Comparison of ENCODE assay signal across 1 fruit fly cellular context in genomic region chr2L:7491902-7492301, dm6.
TF ChIP-seq lines count a peak whose summit lies in the region.

No protein-coding gene starts in this region.

TF ChIP-seq in whole organism, embryonic, 481 proteins besides CTCF, POLR2A, EP300 and RAD21 (continued from another document and continues in another):
- peak; percentile 56 for TF ChIP-seq CG17328 (GFP tag; IDR thresholded peaks at IDR 0.05; lab: Robert Waterston, UW)
- peak; percentile 41 for TF ChIP-seq oc (tag; optimal IDR thresholded peaks at IDR 0.05; lab: Kevin White, UChicago)
- peak; percentile 69 for TF ChIP-seq Ptx1 (GFP tag; IDR thresholded peaks at IDR 0.05; lab: Robert Waterston, UW)
- peak; percentile 71 for TF ChIP-seq Atf6 (GFP tag; IDR thresholded peaks at IDR 0.05; lab: Robert Waterston, UW)
- no peak for TF ChIP-seq caup (GFP tag; optimal IDR thresholded peaks at IDR 0.05; lab: Kevin White, UChicago; ENCODE audit: severe bottlenecking)
- TF ChIP-seq CG4707 (GFP tag; optimal IDR thresholded peaks at IDR 0.05; lab: Kevin White, UChicago): no peak
- TF ChIP-seq CG10959 (GFP tag; IDR thresholded peaks at IDR 0.05; lab: Robert Waterston, UW): no peak
- peak; percentile 17 for TF ChIP-seq Max (GFP tag; optimal IDR thresholded peaks at IDR 0.05; lab: Kevin White, UChicago)
- peak; percentile 9 for TF ChIP-seq CG1233 (GFP tag; optimal IDR thresholded peaks at IDR 0.05; lab: Kevin White, UChicago)
- peak; percentile 43 for TF ChIP-seq H2.0 (GFP tag; IDR thresholded peaks at IDR 0.05; lab: Robert Waterston, UW)
- no peak for TF ChIP-seq mirr (GFP tag; optimal IDR thresholded peaks at IDR 0.05; lab: Kevin White, UChicago)
- TF ChIP-seq fd102C (GFP tag; optimal IDR thresholded peaks at IDR 0.05; lab: Kevin White, UChicago): no peak
- TF ChIP-seq CG14710 (tag; optimal IDR thresholded peaks at IDR 0.05; lab: Kevin White, UChicago): peak; percentile 24
- TF ChIP-seq zf30C (GFP tag; optimal IDR thresholded peaks at IDR 0.05; lab: Kevin White, UChicago): no peak
- TF ChIP-seq Hey (tag; optimal IDR thresholded peaks at IDR 0.05; lab: Kevin White, UChicago): no peak
- peak; percentile 76 for TF ChIP-seq row (GFP tag; IDR thresholded peaks at IDR 0.05; lab: Robert Waterston, UW)
- TF ChIP-seq lmd (GFP tag; IDR thresholded peaks at IDR 0.05; lab: Robert Waterston, UW): peak; percentile 71
- no peak for TF ChIP-seq NK7.1 (GFP tag; optimal IDR thresholded peaks at IDR 0.05; lab: Kevin White, UChicago)
- TF ChIP-seq Atf-2 (GFP tag; optimal IDR thresholded peaks at IDR 0.05; lab: Kevin White, UChicago): no peak
- peak; percentile 69 for TF ChIP-seq vvl (GFP tag; IDR thresholded peaks at IDR 0.05; lab: Robert Waterston, UW)
- TF ChIP-seq CG10147 (GFP tag; optimal IDR thresholded peaks at IDR 0.05; lab: Kevin White, UChicago): no peak
- no peak for TF ChIP-seq Optix (GFP tag; IDR thresholded peaks at IDR 0.05; lab: Robert Waterston, UW)
- no peak for TF ChIP-seq Camta (GFP tag; optimal IDR thresholded peaks at IDR 0.05; lab: Kevin White, UChicago)
- peak in 1 of 2 experiments; percentile 65 for TF ChIP-seq bsh (GFP tag; optimal IDR thresholded peaks at IDR 0.05; lab: Kevin White, UChicago)
- TF ChIP-seq phol (tag; optimal IDR thresholded peaks at IDR 0.05; lab: Kevin White, UChicago): peak; percentile 71
- 0 out of 3 replicates have a peak, but pooled peaks have one; percentile 29 for TF ChIP-seq ci (GFP tag; IDR thresholded peaks at IDR 0.05; lab: Robert Waterston, UW)
- peak; percentile 49 for TF ChIP-seq CoRest (tag; optimal IDR thresholded peaks at IDR 0.05; lab: Kevin White, UChicago)
- TF ChIP-seq Doc3 (GFP tag; IDR thresholded peaks at IDR 0.05; lab: Robert Waterston, UW; ENCODE audit: partially characterized antibody): no peak
- peak; percentile 10 for TF ChIP-seq CG1529 (GFP tag; optimal IDR thresholded peaks at IDR 0.05; lab: Kevin White, UChicago)
- peak; percentile 47 for TF ChIP-seq az2 (GFP tag; optimal IDR thresholded peaks at IDR 0.05; lab: Kevin White, UChicago)
- TF ChIP-seq CG9727 (GFP tag; optimal IDR thresholded peaks at IDR 0.05; lab: Kevin White, UChicago): peak; percentile 33
- TF ChIP-seq CG18011 (GFP tag; optimal IDR thresholded peaks at IDR 0.05; lab: Kevin White, UChicago): no peak
- TF ChIP-seq CG1602 (GFP tag; optimal IDR thresholded peaks at IDR 0.05; lab: Kevin White, UChicago): peak; percentile 0
- no peak for TF ChIP-seq CG12236 (GFP tag; optimal IDR thresholded peaks at IDR 0.05; lab: Kevin White, UChicago)
- TF ChIP-seq CHES-1-like (GFP tag; optimal IDR thresholded peaks at IDR 0.05; lab: Kevin White, UChicago): no peak
- peak; percentile 37 for TF ChIP-seq Hr3 (GFP tag; optimal IDR thresholded peaks at IDR 0.05; lab: Kevin White, UChicago)
- TF ChIP-seq CG17361 (GFP tag; IDR thresholded peaks at IDR 0.05; lab: Robert Waterston, UW): peak; percentile 45; the same call in 2 of the 3 replicates
- no peak for TF ChIP-seq tna (GFP tag; IDR thresholded peaks at IDR 0.05; lab: Robert Waterston, UW; ENCODE audit: partially characterized antibody)
- no peak for TF ChIP-seq CG2875 (GFP tag; optimal IDR thresholded peaks at IDR 0.05; lab: Kevin White, UChicago)
- peak; percentile 35 for TF ChIP-seq CG6254 (GFP tag; optimal IDR thresholded peaks at IDR 0.05; lab: Kevin White, UChicago)
- TF ChIP-seq E2f1 (GFP tag; IDR thresholded peaks at IDR 0.05; lab: Robert Waterston, UW): peak; percentile 72
- TF ChIP-seq tx (GFP tag; optimal IDR thresholded peaks at IDR 0.05; lab: Kevin White, UChicago): no peak
- TF ChIP-seq Fer3 (tag; optimal IDR thresholded peaks at IDR 0.05; lab: Kevin White, UChicago): peak; percentile 65
- no peak for TF ChIP-seq vfl (GFP tag; optimal IDR thresholded peaks at IDR 0.05; lab: Kevin White, UChicago)
- TF ChIP-seq Neu2 (GFP tag; optimal IDR thresholded peaks at IDR 0.05; lab: Kevin White, UChicago; ENCODE audit: borderline replicate concordance): no peak
- no peak for TF ChIP-seq CG8359 (GFP tag; optimal IDR thresholded peaks at IDR 0.05; lab: Kevin White, UChicago; ENCODE audit: borderline replicate concordance)
- TF ChIP-seq gro (GFP tag; optimal IDR thresholded peaks at IDR 0.05; lab: Kevin White, UChicago): no peak
- 0 out of 2 replicates have a peak, but pooled peaks have one; percentile 26 for TF ChIP-seq ap (GFP tag; IDR thresholded peaks at IDR 0.05; lab: Robert Waterston, UW)
- peak; percentile 18 for TF ChIP-seq odd (GFP tag; optimal IDR thresholded peaks at IDR 0.05; lab: Kevin White, UChicago)
- TF ChIP-seq Sry-δ (GFP tag; optimal IDR thresholded peaks at IDR 0.05; lab: Kevin White, UChicago): no peak
- no peak for TF ChIP-seq CG17802 (tag; optimal IDR thresholded peaks at IDR 0.05; lab: Kevin White, UChicago)
- peak; percentile 36; the same call in 1 of the 2 replicates for TF ChIP-seq ssp (GFP tag; IDR thresholded peaks at IDR 0.05; lab: Robert Waterston, UW)
- no peak for TF ChIP-seq CG6175 (GFP tag; IDR thresholded peaks at IDR 0.05; lab: Robert Waterston, UW)
- no peak for TF ChIP-seq CG18476 (GFP tag; optimal IDR thresholded peaks at IDR 0.05; lab: Kevin White, UChicago)
- TF ChIP-seq Ets97D (GFP tag; optimal IDR thresholded peaks at IDR 0.05; lab: Kevin White, UChicago): no peak
- TF ChIP-seq CG2120 (GFP tag; optimal IDR thresholded peaks at IDR 0.05; lab: Kevin White, UChicago): no peak
- TF ChIP-seq CG10565 (GFP tag; optimal IDR thresholded peaks at IDR 0.05; lab: Kevin White, UChicago): no peak
- peak; percentile 38 for TF ChIP-seq Nf-YC (tag; optimal IDR thresholded peaks at IDR 0.05; lab: Kevin White, UChicago)
- TF ChIP-seq CG7372 (GFP tag; IDR thresholded peaks at IDR 0.05; lab: Robert Waterston, UW): 0 out of 2 replicates have a peak, but pooled peaks have one; percentile 7
- TF ChIP-seq tgo (GFP tag; IDR thresholded peaks at IDR 0.05; lab: Robert Waterston, UW): peak; percentile 57; the same call in 2 of the 3 replicates
- no peak for TF ChIP-seq CG4328 (GFP tag; optimal IDR thresholded peaks at IDR 0.05; lab: Kevin White, UChicago)
- no peak for TF ChIP-seq ftz-f1 (GFP tag; optimal IDR thresholded peaks at IDR 0.05; lab: Kevin White, UChicago)
- peak; percentile 67 for TF ChIP-seq Ada2b (GFP tag; IDR thresholded peaks at IDR 0.05; lab: Robert Waterston, UW)
- no peak for TF ChIP-seq CG14667 (GFP tag; IDR thresholded peaks at IDR 0.05; lab: Robert Waterston, UW)
- no peak for TF ChIP-seq CG12744 (GFP tag; optimal IDR thresholded peaks at IDR 0.05; lab: Kevin White, UChicago)
- TF ChIP-seq bcd (GFP tag; optimal IDR thresholded peaks at IDR 0.05; lab: Kevin White, UChicago): peak; percentile 0
- peak; percentile 36; the same call in 1 of the 3 replicates for TF ChIP-seq zfh1 (GFP tag; IDR thresholded peaks at IDR 0.05; lab: Robert Waterston, UW)
- no peak for TF ChIP-seq CG32772 (GFP tag; IDR thresholded peaks at IDR 0.05; lab: Robert Waterston, UW)
- no peak for TF ChIP-seq TFAM (GFP tag; optimal IDR thresholded peaks at IDR 0.05; lab: Kevin White, UChicago)
- TF ChIP-seq Sox100B (GFP tag; optimal IDR thresholded peaks at IDR 0.05; lab: Kevin White, UChicago): peak; percentile 41
- TF ChIP-seq D19A (tag; optimal IDR thresholded peaks at IDR 0.05; lab: Kevin White, UChicago): peak; percentile 50
- TF ChIP-seq sd (tag; optimal IDR thresholded peaks at IDR 0.05; lab: Kevin White, UChicago): no peak
- no peak for TF ChIP-seq gsb (GFP tag; IDR thresholded peaks at IDR 0.05; lab: Robert Waterston, UW)
- peak; percentile 57; the same call in 1 of the 2 replicates for TF ChIP-seq ara (GFP tag; IDR thresholded peaks at IDR 0.05; lab: Robert Waterston, UW)
- TF ChIP-seq hkb (optimal IDR thresholded peaks at IDR 0.05; lab: Kevin White, UChicago): no peak
- TF ChIP-seq hkb (GFP tag; IDR thresholded peaks at IDR 0.05; lab: Robert Waterston, UW): peak; percentile 70
- no peak for TF ChIP-seq pfk (GFP tag; optimal IDR thresholded peaks at IDR 0.05; lab: Kevin White, UChicago)
- no peak for TF ChIP-seq B-H2 (GFP tag; optimal IDR thresholded peaks at IDR 0.05; lab: Kevin White, UChicago)
- no peak for TF ChIP-seq psq (GFP tag; optimal IDR thresholded peaks at IDR 0.05; lab: Kevin White, UChicago)
- TF ChIP-seq dmrt99B (tag; optimal IDR thresholded peaks at IDR 0.05; lab: Kevin White, UChicago): peak; percentile 81
- TF ChIP-seq CG12299 (tag; optimal IDR thresholded peaks at IDR 0.05; lab: Kevin White, UChicago): peak; percentile 41
- TF ChIP-seq sqz (GFP tag; optimal IDR thresholded peaks at IDR 0.05; lab: Kevin White, UChicago): peak; percentile 15
- no peak for TF ChIP-seq Chrac-16 (GFP tag; optimal IDR thresholded peaks at IDR 0.05; lab: Kevin White, UChicago)
- peak; percentile 47 for TF ChIP-seq slbo (GFP tag; IDR thresholded peaks at IDR 0.05; lab: Robert Waterston, UW)
- TF ChIP-seq CG8281 (tag; optimal IDR thresholded peaks at IDR 0.05; lab: Kevin White, UChicago): peak; percentile 12
- TF ChIP-seq HmgD (GFP tag; optimal IDR thresholded peaks at IDR 0.05; lab: Kevin White, UChicago): no peak
- TF ChIP-seq Oaz (GFP tag; IDR thresholded peaks at IDR 0.05; lab: Robert Waterston, UW): peak; percentile 35; the same call in 1 of the 2 replicates
- no peak for TF ChIP-seq CG15073 (GFP tag; optimal IDR thresholded peaks at IDR 0.05; lab: Kevin White, UChicago)
- peak; percentile 20; the same call in 1 of the 3 replicates for TF ChIP-seq Mrtf (GFP tag; IDR thresholded peaks at IDR 0.05; lab: Robert Waterston, UW)
- no peak for TF ChIP-seq Spps (tag; optimal IDR thresholded peaks at IDR 0.05; lab: Kevin White, UChicago)
- TF ChIP-seq CG11560 (tag; IDR thresholded peaks at IDR 0.05; lab: Robert Waterston, UW): 0 out of 3 replicates have a peak, but pooled peaks have one; percentile 27
- TF ChIP-seq scrt (GFP tag; optimal IDR thresholded peaks at IDR 0.05; lab: Kevin White, UChicago): no peak
- no peak for TF ChIP-seq Poxn (GFP tag; IDR thresholded peaks at IDR 0.05; lab: Robert Waterston, UW)
- peak in 1 of 2 experiments; percentile 73 for TF ChIP-seq Hr51 (GFP tag; optimal IDR thresholded peaks at IDR 0.05; lab: Kevin White, UChicago)
- no peak for TF ChIP-seq Bdp1 (GFP tag; optimal IDR thresholded peaks at IDR 0.05; lab: Kevin White, UChicago)
- peak; percentile 58 for TF ChIP-seq CG17385 (GFP tag; optimal IDR thresholded peaks at IDR 0.05; lab: Kevin White, UChicago)
- TF ChIP-seq CG11085 (GFP tag; IDR thresholded peaks at IDR 0.05; lab: Robert Waterston, UW): no peak
- TF ChIP-seq CkIIα-i1 (GFP tag; IDR thresholded peaks at IDR 0.05; lab: Robert Waterston, UW): no peak
- no peak for TF ChIP-seq knrl (GFP tag; IDR thresholded peaks at IDR 0.05; lab: Robert Waterston, UW; ENCODE audit: partially characterized antibody)
- peak; percentile 61 for TF ChIP-seq CG10366 (GFP tag; IDR thresholded peaks at IDR 0.05; lab: Robert Waterston, UW)
- TF ChIP-seq CG9437 (GFP tag; optimal IDR thresholded peaks at IDR 0.05; lab: Kevin White, UChicago): peak; percentile 3
- peak; percentile 51; the same call in 1 of the 2 replicates for TF ChIP-seq ro (GFP tag; IDR thresholded peaks at IDR 0.05; lab: Robert Waterston, UW)
- no peak for TF ChIP-seq repo (GFP tag; optimal IDR thresholded peaks at IDR 0.05; lab: Kevin White, UChicago)
- peak; percentile 65 for TF ChIP-seq sisA (GFP tag; IDR thresholded peaks at IDR 0.05; lab: Robert Waterston, UW)
- TF ChIP-seq dpn (GFP tag; optimal IDR thresholded peaks at IDR 0.05; lab: Kevin White, UChicago): peak in 1 of 2 experiments; percentile 6
- 0 out of 2 replicates have a peak, but pooled peaks have one; percentile 10 for TF ChIP-seq MBD-R2 (GFP tag; IDR thresholded peaks at IDR 0.05; lab: Robert Waterston, UW)
- TF ChIP-seq lola (GFP tag; optimal IDR thresholded peaks at IDR 0.05; lab: Kevin White, UChicago): peak in 1 of 3 experiments; percentile 16
- no peak for TF ChIP-seq luna (GFP tag; optimal IDR thresholded peaks at IDR 0.05; lab: Kevin White, UChicago)
- TF ChIP-seq Fer1 (GFP tag; optimal IDR thresholded peaks at IDR 0.05; lab: Kevin White, UChicago): peak; percentile 62
- TF ChIP-seq E2f2 (GFP tag; IDR thresholded peaks at IDR 0.05; lab: Robert Waterston, UW): peak; percentile 47; the same call in 1 of the 2 replicates
- peak; percentile 42 for TF ChIP-seq CG12219 (GFP tag; optimal IDR thresholded peaks at IDR 0.05; lab: Kevin White, UChicago)
- TF ChIP-seq ranshi (GFP tag; IDR thresholded peaks at IDR 0.05; lab: Robert Waterston, UW): peak; percentile 49; the same call in 1 of the 2 replicates
- TF ChIP-seq CG6689 (GFP tag; IDR thresholded peaks at IDR 0.05; lab: Robert Waterston, UW): peak; percentile 66
- 0 out of 2 replicates have a peak, but pooled peaks have one; percentile 54 for TF ChIP-seq sob (GFP tag; IDR thresholded peaks at IDR 0.05; lab: Robert Waterston, UW)
- peak; percentile 37; the same call in 1 of the 2 replicates for TF ChIP-seq CG11247 (GFP tag; IDR thresholded peaks at IDR 0.05; lab: Robert Waterston, UW)
- TF ChIP-seq CG14965 (GFP tag; optimal IDR thresholded peaks at IDR 0.05; lab: Kevin White, UChicago; ENCODE audit: borderline replicate concordance): no peak
- TF ChIP-seq Nf-YA (GFP tag; IDR thresholded peaks at IDR 0.05; lab: Robert Waterston, UW): 0 out of 2 replicates have a peak, but pooled peaks have one; percentile 37
- peak; percentile 64 for TF ChIP-seq fd96Cb (tag; optimal IDR thresholded peaks at IDR 0.05; lab: Kevin White, UChicago)
- no peak for TF ChIP-seq da (GFP tag; optimal IDR thresholded peaks at IDR 0.05; lab: Kevin White, UChicago)
- peak; percentile 72 for TF ChIP-seq CG2678 (tag; optimal IDR thresholded peaks at IDR 0.05; lab: Kevin White, UChicago)
- no peak for TF ChIP-seq CG13894 (tag; optimal IDR thresholded peaks at IDR 0.05; lab: Kevin White, UChicago)
- peak in 1 of 2 experiments; percentile 36 for TF ChIP-seq Hr78 (GFP tag; optimal IDR thresholded peaks at IDR 0.05; lab: Kevin White, UChicago)
- no peak for TF ChIP-seq CG7963 (GFP tag; IDR thresholded peaks at IDR 0.05; lab: Robert Waterston, UW; ENCODE audit: partially characterized antibody)
- TF ChIP-seq Kr (GFP tag; optimal IDR thresholded peaks at IDR 0.05; lab: Kevin White, UChicago): no peak
- no peak for TF ChIP-seq CG12769 (tag; optimal IDR thresholded peaks at IDR 0.05; lab: Kevin White, UChicago)
- TF ChIP-seq gcm2 (GFP tag; optimal IDR thresholded peaks at IDR 0.05; lab: Kevin White, UChicago): no peak
- TF ChIP-seq HLH54F (GFP tag; optimal IDR thresholded peaks at IDR 0.05; lab: Kevin White, UChicago): no peak
- TF ChIP-seq CG7357 (GFP tag; IDR thresholded peaks at IDR 0.05; lab: Robert Waterston, UW): 0 out of 3 replicates have a peak, but pooled peaks have one; percentile 19
- TF ChIP-seq CG11504 (tag; optimal IDR thresholded peaks at IDR 0.05; lab: Kevin White, UChicago): peak; percentile 80
- peak; percentile 16 for TF ChIP-seq Hmr (GFP tag; optimal IDR thresholded peaks at IDR 0.05; lab: Kevin White, UChicago)
